Worm (Caenorhabditis elegans) whole organism, L1 larva: ENCODE data around the gene rnp-2.
"Not testable (repeated sequence)": the region's sequence is repeated elsewhere in the genome, so short reads cannot be mapped to it uniquely, and the experiment has no call there.

ENCODE experiments used
- aly-2 ChIP-seq: fragments of 150-350 bp; optimal IDR thresholded peaks from 2 replicates; lab custom pipeline; 2014; ENCODE audit warnings: missing biosample characterization, missing genetic modification characterization
- ces-1 ChIP-seq: fragments of 150-350 bp; optimal IDR thresholded peaks from 2 replicates; lab custom pipeline; 2014; ENCODE audit warnings: missing biosample characterization, missing genetic modification reagents, missing genetic modification characterization
- elt-2 ChIP-seq: sonication (generic microtip); optimal IDR thresholded peaks from 2 replicates; lab custom pipeline; 2016; ENCODE audit warnings: missing genetic modification characterization, mild to moderate bottlenecking, inconsistent platforms, missing compliant biosample characterization, missing genetic modification reagents
- zag-1 ChIP-seq: fragments of 150-350 bp; optimal IDR thresholded peaks from 2 replicates; lab custom pipeline; 2014; ENCODE audit warnings: missing biosample characterization, missing genetic modification characterization

- TF ChIP-seq zag-1 (tag; lab: Kevin White, UChicago); elt-2 (tag; lab: Kevin White, UChicago); aly-2; ces-1 (GFP tag; lab: Kevin White, UChicago): not testable (repeated sequence)
Measured at ce11 chrIV:4184767-4185166, 12.9 kb downstream of the rnp-2 start.
